Fruit fly (Drosophila melanogaster) whole organism, prepupa: ENCODE measurements around the gene tral.

Experiments used
- CG10631 ChIP-seq: fragments of 200-800 bp; sonication (Bioruptor generic); optimal IDR thresholded peaks from 2 replicates; lab custom pipeline; 2016; ENCODE audit warnings: missing biosample characterization, missing genetic modification characterization
- CG10669 ChIP-seq: fragments of 200-800 bp; sonication (Bioruptor generic); optimal IDR thresholded peaks from 3 replicates; lab custom pipeline; 2018; ENCODE audit warnings: missing biosample characterization, mild to moderate bottlenecking, missing genetic modification characterization, moderate library complexity
- CG11294 ChIP-seq: fragments of 200-800 bp; sonication (Bioruptor generic); IDR thresholded peaks from 2 replicates; pipeline ENCODE4 v1.3.6; 2022; ENCODE audit warnings: missing biosample characterization, missing genetic modification characterization
- CG11902 ChIP-seq: fragments of 200-800 bp; sonication (Bioruptor generic); optimal IDR thresholded peaks from 3 replicates; lab custom pipeline; 2016; ENCODE audit warnings: missing biosample characterization, missing genetic modification characterization
- CG15336 ChIP-seq: fragments of 200-800 bp; sonication (Bioruptor generic); IDR thresholded peaks from 2 replicates; pipeline ENCODE4 v1.3.6; 2022; ENCODE audit warnings: missing biosample characterization, missing genetic modification characterization
- CG1621 ChIP-seq: fragments of 200-800 bp; sonication (Bioruptor generic); optimal IDR thresholded peaks from 3 replicates; lab custom pipeline; 2018; ENCODE audit warnings: missing biosample characterization, mild to moderate bottlenecking, missing genetic modification characterization
- CG16779 ChIP-seq: fragments of 200-800 bp; sonication (Bioruptor generic); optimal IDR thresholded peaks from 3 replicates; lab custom pipeline; 2017; ENCODE audit warnings: missing biosample characterization, mild to moderate bottlenecking, missing genetic modification characterization
- CG3032 ChIP-seq: fragments of 200-800 bp; optimal IDR thresholded peaks from 2 replicates; lab custom pipeline; 2019; ENCODE audit warnings: missing biosample characterization, mild to moderate bottlenecking, missing genetic modification characterization, moderate library complexity
- CG31627 ChIP-seq: fragments of 200-800 bp; sonication (Bioruptor generic); optimal IDR thresholded peaks from 3 replicates; lab custom pipeline; 2016; ENCODE audit warnings: missing biosample characterization, missing genetic modification characterization
- CG34406 ChIP-seq: fragments of 200-800 bp; sonication (Bioruptor generic); optimal IDR thresholded peaks from 3 replicates; lab custom pipeline; 2016; ENCODE audit warnings: missing biosample characterization, missing genetic modification characterization
- CG3919 ChIP-seq: fragments of 200-800 bp; sonication (Bioruptor generic); optimal IDR thresholded peaks from 3 replicates; lab custom pipeline; 2016; ENCODE audit warnings: missing biosample characterization, missing genetic modification characterization
- CG4318 ChIP-seq: fragments of 200-800 bp; sonication (Bioruptor generic); optimal IDR thresholded peaks from 3 replicates; lab custom pipeline; 2017; ENCODE audit warnings: missing biosample characterization, mild to moderate bottlenecking, missing genetic modification characterization
- CG6276 ChIP-seq: fragments of 200-800 bp; sonication (Bioruptor generic); optimal IDR thresholded peaks from 2 replicates; lab custom pipeline; 2017; ENCODE audit warnings: missing biosample characterization, mild to moderate bottlenecking, missing genetic modification characterization
- CG6808 ChIP-seq: fragments of 200-800 bp; sonication (Bioruptor generic); optimal IDR thresholded peaks from 3 replicates; lab custom pipeline; 2017; ENCODE audit warnings: missing biosample characterization, missing genetic modification characterization, mild to moderate bottlenecking, moderate library complexity, missing genetic modification reagents
- CG6854 ChIP-seq: fragments of 200-800 bp; sonication (Bioruptor generic); optimal IDR thresholded peaks from 2 replicates; lab custom pipeline; 2017; ENCODE audit warnings: missing biosample characterization, mild to moderate bottlenecking, missing genetic modification characterization
- CG7368 ChIP-seq: fragments of 200-800 bp; sonication (Bioruptor generic); optimal IDR thresholded peaks from 3 replicates; lab custom pipeline; 2016; ENCODE audit warnings: missing biosample characterization, missing genetic modification characterization
- CG8119 ChIP-seq: fragments of 200-800 bp; sonication (Bioruptor generic); IDR thresholded peaks from 3 replicates; pipeline ENCODE4 v1.3.6; 2022; ENCODE audit warnings: missing biosample characterization, missing genetic modification characterization
- CG8632 ChIP-seq: fragments of 200-800 bp; sonication (Bioruptor generic); optimal IDR thresholded peaks from 3 replicates; lab custom pipeline; 2016; ENCODE audit warnings: missing biosample characterization, missing genetic modification characterization
- CG9139 ChIP-seq: fragments of 200-800 bp; sonication (Bioruptor generic); optimal IDR thresholded peaks from 3 replicates; lab custom pipeline; 2017; ENCODE audit warnings: missing biosample characterization, mild to moderate bottlenecking, missing genetic modification characterization
- Eip75B ChIP-seq: fragments of 200-800 bp; sonication (Bioruptor generic); optimal IDR thresholded peaks from 3 replicates; lab custom pipeline; 2016; ENCODE audit warnings: missing biosample characterization, missing genetic modification characterization
- Eip78C ChIP-seq: fragments of 200-800 bp; sonication (Bioruptor generic); peaks from one replicate; lab custom pipeline; 2016; ENCODE audit warnings: missing biosample characterization, missing genetic modification characterization
- Eip93F ChIP-seq: fragments of 200-800 bp; sonication (Bioruptor generic); optimal IDR thresholded peaks from 2 replicates; lab custom pipeline; 2016; ENCODE audit warnings: missing biosample characterization, mild to moderate bottlenecking, missing genetic modification characterization
- Ets21C ChIP-seq: fragments of 200-800 bp; sonication (Bioruptor generic); optimal IDR thresholded peaks from 3 replicates; lab custom pipeline; 2016; ENCODE audit warnings: missing biosample characterization, missing genetic modification characterization
- Gug ChIP-seq: fragments of 200-800 bp; sonication (Bioruptor generic); IDR thresholded peaks from 2 replicates; pipeline ENCODE4 v1.3.6; 2022; ENCODE audit warnings: missing biosample characterization, missing genetic modification characterization
- Hr38 ChIP-seq: sonication (Bioruptor generic); optimal IDR thresholded peaks from 2 replicates; lab custom pipeline; 2016; ENCODE audit warnings: missing biosample characterization, missing genetic modification characterization
- Hr39 ChIP-seq: fragments of 200-800 bp; sonication (Bioruptor generic); optimal IDR thresholded peaks from 2 replicates; lab custom pipeline; 2016; ENCODE audit warnings: missing biosample characterization, missing genetic modification characterization
- Hr4 ChIP-seq: fragments of 200-800 bp; sonication (Bioruptor generic); optimal IDR thresholded peaks from 3 replicates; lab custom pipeline; 2016; ENCODE audit warnings: missing biosample characterization, missing genetic modification characterization
- Lpt ChIP-seq: fragments of 200-800 bp; sonication (Bioruptor generic); optimal IDR thresholded peaks from 3 replicates; lab custom pipeline; 2016; ENCODE audit warnings: missing biosample characterization, missing genetic modification characterization
- Met ChIP-seq: fragments of 200-800 bp; sonication (Bioruptor generic); optimal IDR thresholded peaks from 3 replicates; lab custom pipeline; 2016; ENCODE audit warnings: missing biosample characterization, missing genetic modification characterization
- OdsH ChIP-seq: fragments of 200-800 bp; sonication (Bioruptor generic); optimal IDR thresholded peaks from 3 replicates; lab custom pipeline; 2016; ENCODE audit warnings: missing biosample characterization, missing genetic modification characterization
- Smox ChIP-seq: fragments of 200-800 bp; sonication (Bioruptor generic); optimal IDR thresholded peaks from 3 replicates; lab custom pipeline; 2016; ENCODE audit warnings: missing biosample characterization, missing genetic modification characterization
- Sox14 ChIP-seq: fragments of 200-800 bp; sonication (Bioruptor generic); optimal IDR thresholded peaks from 3 replicates; lab custom pipeline; 2016; ENCODE audit warnings: missing biosample characterization, missing genetic modification characterization
- achi ChIP-seq: fragments of 200-800 bp; sonication (Bioruptor generic); optimal IDR thresholded peaks from 3 replicates; lab custom pipeline; 2016; ENCODE audit warnings: missing biosample characterization, missing genetic modification characterization
- acj6 ChIP-seq: fragments of 200-800 bp; sonication (Bioruptor generic); optimal IDR thresholded peaks from 3 replicates; lab custom pipeline; 2016; ENCODE audit warnings: missing biosample characterization, missing genetic modification characterization
- dac ChIP-seq: fragments of 200-800 bp; sonication (Bioruptor generic); optimal IDR thresholded peaks from 2 replicates; lab custom pipeline; 2017; ENCODE audit warnings: missing biosample characterization, mild to moderate bottlenecking, missing genetic modification characterization
- dsx ChIP-seq: fragments of 200-800 bp; optimal IDR thresholded peaks from 3 replicates; lab custom pipeline; 2019; ENCODE audit warnings: missing biosample characterization, mild to moderate bottlenecking, missing genetic modification characterization, moderate library complexity; ENCODE audit not compliant: poor library complexity, severe bottlenecking
- eg ChIP-seq: fragments of 200-800 bp; sonication (Bioruptor generic); IDR thresholded peaks from 3 replicates; pipeline ENCODE4 v1.3.6; 2022; ENCODE audit warnings: missing biosample characterization, missing genetic modification characterization
- fd59A ChIP-seq: fragments of 200-800 bp; sonication (Bioruptor generic); optimal IDR thresholded peaks from 2 replicates; lab custom pipeline; 2017; ENCODE audit warnings: missing biosample characterization, mild to moderate bottlenecking, missing genetic modification characterization, missing genetic modification reagents
- fd85E ChIP-seq: fragments of 200-800 bp; sonication (Bioruptor generic); optimal IDR thresholded peaks from 3 replicates; lab custom pipeline; 2016; ENCODE audit warnings: missing biosample characterization, missing genetic modification characterization
- fkh ChIP-seq: fragments of 200-800 bp; sonication (Bioruptor generic); optimal IDR thresholded peaks from 3 replicates; lab custom pipeline; 2017; ENCODE audit warnings: missing biosample characterization, mild to moderate bottlenecking, missing genetic modification characterization, moderate library complexity
- lz ChIP-seq: fragments of 200-800 bp; sonication (Bioruptor generic); optimal IDR thresholded peaks from 3 replicates; lab custom pipeline; 2016; ENCODE audit warnings: missing biosample characterization, missing genetic modification characterization
- net ChIP-seq: fragments of 200-800 bp; sonication (Bioruptor generic); optimal IDR thresholded peaks from 3 replicates; lab custom pipeline; 2016; ENCODE audit warnings: missing biosample characterization, missing genetic modification characterization
- pdm3 ChIP-seq: fragments of 200-800 bp; sonication (Bioruptor generic); optimal IDR thresholded peaks from 3 replicates; lab custom pipeline; 2016; ENCODE audit warnings: missing biosample characterization, missing genetic modification characterization
- salr ChIP-seq, 2 experiments: fragments of 200-800 bp; sonication (Bioruptor generic); optimal IDR thresholded peaks; 3 replicates each; lab custom pipeline; 2016 to 2018; ENCODE audit warnings: missing biosample characterization in 2 of 2, missing genetic modification characterization in 2 of 2, mild to moderate bottlenecking in 1 of 2
- spab ChIP-seq: fragments of 200-800 bp; sonication (Bioruptor generic); optimal IDR thresholded peaks from 2 replicates; lab custom pipeline; 2017; ENCODE audit warnings: missing biosample characterization, mild to moderate bottlenecking, missing genetic modification characterization, missing genetic modification reagents
- ss ChIP-seq, 2 experiments: fragments of 200-800 bp; sonication (Bioruptor generic); optimal IDR thresholded peaks; 2 replicates in 1 of 2; 3 replicates in 1 of 2; lab custom pipeline; 2017 to 2018; ENCODE audit warnings: mild to moderate bottlenecking in 2 of 2, missing biosample characterization in 2 of 2, missing genetic modification characterization in 2 of 2, moderate library complexity in 1 of 2
- svp ChIP-seq: fragments of 200-800 bp; sonication (Bioruptor generic); peaks from one replicate; lab custom pipeline; 2016; ENCODE audit warnings: missing biosample characterization, missing genetic modification characterization
- topi ChIP-seq: fragments of 200-800 bp; sonication (Bioruptor generic); optimal IDR thresholded peaks from 3 replicates; lab custom pipeline; 2016; ENCODE audit warnings: missing biosample characterization, missing genetic modification characterization
- vri ChIP-seq: fragments of 200-800 bp; sonication (Bioruptor generic); optimal IDR thresholded peaks from 3 replicates; lab custom pipeline; 2016; ENCODE audit warnings: missing biosample characterization, mild to moderate bottlenecking, missing genetic modification characterization

The tral gene

DNA sequence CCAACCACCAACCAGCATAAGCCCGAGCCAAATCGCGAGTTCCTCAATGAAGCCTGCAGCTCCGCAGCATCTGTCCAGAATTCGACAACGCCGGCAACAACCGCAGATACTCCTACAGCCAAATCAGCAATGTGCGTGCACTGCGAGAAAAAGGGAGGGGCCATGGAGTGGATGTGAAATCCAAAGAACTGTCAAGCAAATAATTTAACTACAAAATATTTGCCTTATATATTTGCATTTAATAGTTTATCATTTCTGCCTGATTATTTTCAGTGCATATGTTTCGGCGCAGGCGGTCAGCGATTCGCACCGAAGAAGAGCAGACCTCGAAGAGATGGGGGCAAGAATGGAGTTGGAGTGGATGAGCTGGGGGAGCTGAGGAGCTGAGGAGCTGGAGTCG, 36.8 kb downstream of the tral start (continued):
- TF ChIP-seq fkh (GFP tag; lab: Kevin White, UChicago) (no peak), vri (GFP tag; lab: Kevin White, UChicago) (peak; percentile 53), CG7368 (GFP tag; lab: Kevin White, UChicago) (peak; percentile 67), topi (peak; percentile 81), dac (GFP tag; lab: Kevin White, UChicago) (peak; percentile 17), CG9139 (GFP tag; lab: Kevin White, UChicago) (peak; percentile 62), Eip78C (peak; percentile 93), CG6854 (GFP tag; lab: Kevin White, UChicago) (peak; percentile 66)

DNA sequence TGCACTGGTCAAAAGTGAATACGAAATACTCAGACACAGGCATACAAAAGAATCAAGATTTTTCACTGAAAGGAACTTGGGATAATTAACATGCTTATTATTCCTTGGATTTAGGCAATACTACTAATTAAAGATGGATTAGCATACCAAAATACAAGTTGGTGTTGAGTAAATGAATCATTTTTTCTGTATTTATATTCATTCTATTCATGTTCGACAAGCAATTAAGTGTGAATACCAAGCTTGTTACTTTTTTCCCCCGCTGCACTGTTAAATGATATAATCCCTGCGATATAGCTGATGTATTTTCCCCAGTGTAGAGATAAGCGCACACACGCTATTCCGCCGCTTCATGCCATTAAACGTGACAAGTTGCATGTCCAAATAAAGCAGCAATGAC, 42.9 kb downstream of the tral start:
- TF ChIP-seq topi (peak; percentile 79), fkh (GFP tag; lab: Kevin White, UChicago) (no peak), spab (GFP tag; lab: Kevin White, UChicago) (peak; percentile 65), Hr39 (GFP tag; lab: Kevin White, UChicago) (peak; percentile 83), Ets21C (GFP tag; lab: Kevin White, UChicago) (peak; percentile 67), Lpt (GFP tag; lab: Kevin White, UChicago) (no peak), eg (GFP tag; lab: Robert Waterston, UW) (no peak), CG6276 (no peak), CG34406 (GFP tag; lab: Kevin White, UChicago) (peak; percentile 72), net (GFP tag; lab: Kevin White, UChicago) (peak; percentile 57), CG6808 (GFP tag; lab: Kevin White, UChicago) (peak; percentile 67), lz (peak; percentile 76), CG6854 (GFP tag; lab: Kevin White, UChicago) (no peak), OdsH (peak; percentile 62), svp (peak; percentile 97), Hr38 (GFP tag; lab: Kevin White, UChicago) (no peak), CG16779 (no peak), CG10631 (GFP tag; lab: Kevin White, UChicago) (peak; percentile 62), CG8632 (GFP tag; lab: Kevin White, UChicago) (peak; percentile 68), CG3919 (GFP tag; lab: Kevin White, UChicago) (peak; percentile 57), CG3032 (peak; percentile 65), CG9139 (GFP tag; lab: Kevin White, UChicago) (peak; percentile 5), Gug (GFP tag; lab: Robert Waterston, UW) (no peak), CG1621 (tag; lab: Kevin White, UChicago) (peak; percentile 48), CG4318 (GFP tag; lab: Kevin White, UChicago) (peak; percentile 5), CG15336 (GFP tag; lab: Robert Waterston, UW) (no peak), dsx (GFP tag; lab: Kevin White, UChicago) (peak; percentile 53), CG11294 (GFP tag; lab: Robert Waterston, UW) (no peak), Smox (GFP tag; lab: Kevin White, UChicago) (peak; percentile 74), Eip78C (peak; percentile 90), salr (GFP tag; optimal IDR thresholded peaks at IDR 0.05; lab: Kevin White, UChicago) (peak in 1 of 2 experiments; percentile 12), CG10669 (GFP tag; lab: Kevin White, UChicago) (peak; percentile 70), Hr4 (GFP tag; lab: Kevin White, UChicago) (peak; percentile 49), Eip93F (GFP tag; lab: Kevin White, UChicago) (no peak), CG11902 (GFP tag; lab: Kevin White, UChicago) (peak; percentile 54), Met (GFP tag; lab: Kevin White, UChicago) (peak; percentile 84), Sox14 (peak; percentile 74), fd85E (peak; percentile 3), vri (GFP tag; lab: Kevin White, UChicago) (peak; percentile 49), achi (peak; percentile 70), fd59A (peak; percentile 72), ss (GFP tag; optimal IDR thresholded peaks at IDR 0.05; lab: Kevin White, UChicago) (peak; percentile 62 to 63), acj6 (GFP tag; lab: Kevin White, UChicago) (peak; percentile 76), Eip75B (GFP tag; lab: Kevin White, UChicago) (peak; percentile 69), CG7368 (GFP tag; lab: Kevin White, UChicago) (peak; percentile 51), pdm3 (GFP tag; lab: Kevin White, UChicago) (peak; percentile 67), CG31627 (peak; percentile 81), CG8119 (GFP tag; lab: Robert Waterston, UW) (peak; percentile 24; the same call in 1 of the 3 replicates), dac (GFP tag; lab: Kevin White, UChicago) (no peak)
